Fruit fly (Drosophila melanogaster) whole organism, embryonic: ENCODE data around the gene PNKP.

ENCODE experiments used
- Atf3 ChIP-seq: fragments of 200-800 bp; sonication (Bioruptor generic); optimal IDR thresholded peaks from 3 replicates; lab custom pipeline; 2016; ENCODE audit warnings: missing biosample characterization, missing genetic modification characterization
- Bteb2 ChIP-seq: fragments of 200-800 bp; sonication (Bioruptor generic); optimal IDR thresholded peaks from 2 replicates; lab custom pipeline; 2016; ENCODE audit warnings: missing biosample characterization, missing genetic modification characterization
- CG10431 ChIP-seq: fragments of 200-800 bp; sonication (Bioruptor generic); optimal IDR thresholded peaks from 3 replicates; lab custom pipeline; 2018; ENCODE audit warnings: missing biosample characterization, mild to moderate bottlenecking, missing genetic modification characterization
- CG11247 ChIP-seq: fragments of 200-800 bp; sonication (Bioruptor generic); IDR thresholded peaks from 2 replicates; pipeline ENCODE4 v1.3.6; 2022; ENCODE audit warnings: missing biosample characterization, missing genetic modification characterization
- CG12659 ChIP-seq: fragments of 200-800 bp; sonication (Bioruptor generic); optimal IDR thresholded peaks from 3 replicates; lab custom pipeline; 2017; ENCODE audit warnings: mild to moderate bottlenecking, missing biosample characterization, missing genetic modification reagents, missing genetic modification characterization
- CG14050 ChIP-seq: fragments of 200-800 bp; sonication (Bioruptor generic); IDR thresholded peaks from 3 replicates; pipeline ENCODE4 v1.3.6; 2022; ENCODE audit warnings: missing biosample characterization, missing genetic modification characterization
- CG1602 ChIP-seq: fragments of 200-800 bp; sonication (Bioruptor generic); optimal IDR thresholded peaks from 3 replicates; lab custom pipeline; 2016; ENCODE audit warnings: missing biosample characterization, missing genetic modification characterization
- CG1792 ChIP-seq: fragments of 200-800 bp; sonication (Bioruptor generic); optimal IDR thresholded peaks from 2 replicates; lab custom pipeline; 2016; ENCODE audit warnings: missing biosample characterization, missing genetic modification characterization
- CG2120 ChIP-seq: fragments of 200-800 bp; sonication (Bioruptor generic); optimal IDR thresholded peaks from 3 replicates; lab custom pipeline; 2016; ENCODE audit warnings: missing biosample characterization, missing genetic modification characterization
- CG2678 ChIP-seq: fragments of 200-800 bp; sonication (Bioruptor generic); optimal IDR thresholded peaks from 3 replicates; lab custom pipeline; 2019; ENCODE audit warnings: missing biosample characterization, mild to moderate bottlenecking, missing genetic modification characterization, moderate library complexity
- CG3065 ChIP-seq: fragments of 200-800 bp; sonication (Bioruptor generic); optimal IDR thresholded peaks from 2 replicates; lab custom pipeline; 2016; ENCODE audit warnings: missing biosample characterization, missing genetic modification characterization
- CG31224 ChIP-seq: fragments of 200-800 bp; sonication (Bioruptor generic); IDR thresholded peaks from 2 replicates; pipeline ENCODE4 v1.3.6; 2022; ENCODE audit warnings: missing biosample characterization, missing genetic modification characterization
- CG34422 ChIP-seq: fragments of 200-800 bp; sonication (Bioruptor generic); IDR thresholded peaks from 3 replicates; pipeline ENCODE4 v1.3.6; 2022; ENCODE audit warnings: missing biosample characterization, missing genetic modification characterization
- CG7357 ChIP-seq: fragments of 200-800 bp; sonication (Bioruptor generic); IDR thresholded peaks from 3 replicates; pipeline ENCODE4 v1.3.6; 2022; ENCODE audit warnings: missing biosample characterization, missing genetic modification characterization
- CG7839 ChIP-seq: fragments of 200-800 bp; sonication (Bioruptor generic); optimal IDR thresholded peaks from 3 replicates; lab custom pipeline; 2018; ENCODE audit warnings: missing biosample characterization, mild to moderate bottlenecking, missing genetic modification characterization, moderate library complexity
- CG8290 ChIP-seq, 3 experiments: fragments of 200-800 bp; sonication (Bioruptor generic); optimal IDR thresholded peaks; 2 replicates each; lab custom pipeline; 2016 to 2019; ENCODE audit warnings: missing biosample characterization in 3 of 3, missing genetic modification characterization in 3 of 3, mild to moderate bottlenecking in 2 of 3, moderate library complexity in 1 of 3
- CG8359 ChIP-seq: fragments of 200-800 bp; sonication (Bioruptor generic); optimal IDR thresholded peaks from 2 replicates; lab custom pipeline; 2017; ENCODE audit warnings: missing biosample characterization, mild to moderate bottlenecking, missing genetic modification characterization, borderline replicate concordance
- CG8944 ChIP-seq: fragments of 200-800 bp; sonication (Bioruptor generic); optimal IDR thresholded peaks from 3 replicates; lab custom pipeline; 2016; ENCODE audit warnings: missing biosample characterization, missing genetic modification characterization
- Dll ChIP-seq: fragments of 200-800 bp; sonication (Bioruptor generic); IDR thresholded peaks from 4 replicates; pipeline ENCODE4 v1.3.6; 2022; ENCODE audit warnings: missing biosample characterization, missing genetic modification characterization; ENCODE audit not compliant: partially characterized antibody
- Gsc ChIP-seq: fragments of 200-800 bp; sonication (Bioruptor generic); IDR thresholded peaks from 2 replicates; pipeline ENCODE4 v1.3.6; 2022; ENCODE audit warnings: missing biosample characterization, missing genetic modification characterization
- Hmr ChIP-seq: fragments of 200-800 bp; sonication (Bioruptor generic); optimal IDR thresholded peaks from 3 replicates; lab custom pipeline; 2017; ENCODE audit warnings: mild to moderate bottlenecking, missing biosample characterization, missing genetic modification reagents, missing genetic modification characterization
- Hr3 ChIP-seq: fragments of 200-800 bp; sonication (Bioruptor generic); optimal IDR thresholded peaks from 3 replicates; lab custom pipeline; 2016; ENCODE audit warnings: missing biosample characterization, missing genetic modification characterization
- NK7.1 ChIP-seq: fragments of 200-800 bp; sonication (Bioruptor generic); optimal IDR thresholded peaks from 3 replicates; lab custom pipeline; 2016; ENCODE audit warnings: missing biosample characterization, missing genetic modification characterization
- Oli ChIP-seq: fragments of 200-800 bp; sonication (Bioruptor generic); optimal IDR thresholded peaks from 2 replicates; lab custom pipeline; 2018; ENCODE audit warnings: missing biosample characterization, mild to moderate bottlenecking, missing genetic modification characterization, moderate library complexity
- Ssrp ChIP-seq: fragments of 200-800 bp; sonication (Bioruptor generic); optimal IDR thresholded peaks from 2 replicates; lab custom pipeline; 2018; ENCODE audit warnings: missing biosample characterization, mild to moderate bottlenecking, missing genetic modification characterization, moderate library complexity
- Tbp ChIP-seq: fragments of >200 bp; optimal IDR thresholded peaks from 2 replicates; lab custom pipeline; 2018; ENCODE audit warnings: missing biosample characterization, missing genetic modification characterization
- bsh ChIP-seq, 2 experiments: fragments of 200-800 bp; sonication (Bioruptor generic); optimal IDR thresholded peaks; 2 replicates each; lab custom pipeline; 2017 to 2018; ENCODE audit warnings: mild to moderate bottlenecking in 2 of 2, missing biosample characterization in 2 of 2, missing genetic modification characterization in 2 of 2, moderate library complexity in 1 of 2
- cg ChIP-seq: fragments of 200-800 bp; sonication (Bioruptor generic); optimal IDR thresholded peaks from 3 replicates; lab custom pipeline; 2019; ENCODE audit warnings: missing biosample characterization, mild to moderate bottlenecking, missing genetic modification characterization, moderate library complexity
- ewg ChIP-seq: fragments of 200-800 bp; sonication (Bioruptor generic); optimal IDR thresholded peaks from 3 replicates; lab custom pipeline; 2017; ENCODE audit warnings: mild to moderate bottlenecking, missing biosample characterization, missing genetic modification reagents, missing genetic modification characterization
- eyg ChIP-seq: fragments of 200-800 bp; sonication (Bioruptor generic); optimal IDR thresholded peaks from 3 replicates; lab custom pipeline; 2016; ENCODE audit warnings: missing biosample characterization, missing genetic modification characterization
- fru ChIP-seq: fragments of >200 bp; optimal IDR thresholded peaks from 2 replicates; lab custom pipeline; 2017
- gcm2 ChIP-seq: fragments of 200-800 bp; sonication (Bioruptor generic); optimal IDR thresholded peaks from 2 replicates; lab custom pipeline; 2016; ENCODE audit warnings: missing biosample characterization, missing genetic modification characterization
- ham ChIP-seq: fragments of 200-800 bp; sonication (Bioruptor generic); IDR thresholded peaks from 2 replicates; pipeline ENCODE4 v1.3.6; 2022; ENCODE audit warnings: missing biosample characterization, missing genetic modification characterization
- hth ChIP-seq: fragments of >200 bp; optimal IDR thresholded peaks from 2 replicates; lab custom pipeline; 2017; ENCODE audit warnings: inconsistent platforms
- jing ChIP-seq: fragments of 200-800 bp; sonication (Bioruptor generic); optimal IDR thresholded peaks from 2 replicates; lab custom pipeline; 2018; ENCODE audit warnings: missing biosample characterization, mild to moderate bottlenecking, missing genetic modification characterization
- kah ChIP-seq: fragments of 200-800 bp; sonication (Bioruptor generic); optimal IDR thresholded peaks from 2 replicates; lab custom pipeline; 2018; ENCODE audit warnings: missing biosample characterization, mild to moderate bottlenecking, missing genetic modification characterization
- ken ChIP-seq: fragments of 200-800 bp; sonication (Bioruptor generic); IDR thresholded peaks from 3 replicates; pipeline ENCODE4 v1.3.6; 2022; ENCODE audit warnings: missing biosample characterization, missing genetic modification characterization
- kni ChIP-seq: fragments of 200-800 bp; sonication (Bioruptor generic); optimal IDR thresholded peaks from 3 replicates; lab custom pipeline; 2017; ENCODE audit warnings: mild to moderate bottlenecking, missing biosample characterization, missing genetic modification reagents, missing genetic modification characterization
- onecut ChIP-seq: fragments of 200-800 bp; sonication (Bioruptor generic); IDR thresholded peaks from 2 replicates; pipeline ENCODE4 v1.3.6; 2022; ENCODE audit warnings: missing biosample characterization, missing genetic modification characterization
- shn ChIP-seq: fragments of 200-800 bp; sonication (Bioruptor generic); optimal IDR thresholded peaks from 3 replicates; lab custom pipeline; 2016; ENCODE audit warnings: missing biosample characterization, missing genetic modification characterization
- trem ChIP-seq: fragments of 200-800 bp; optimal IDR thresholded peaks from 3 replicates; lab custom pipeline; 2019; ENCODE audit warnings: missing biosample characterization, mild to moderate bottlenecking, missing genetic modification characterization, moderate library complexity
- zf30C ChIP-seq: fragments of 200-800 bp; sonication (Bioruptor generic); optimal IDR thresholded peaks from 3 replicates; lab custom pipeline; 2018; ENCODE audit warnings: missing biosample characterization, mild to moderate bottlenecking, missing genetic modification characterization

Gene PNKP

DNA sequence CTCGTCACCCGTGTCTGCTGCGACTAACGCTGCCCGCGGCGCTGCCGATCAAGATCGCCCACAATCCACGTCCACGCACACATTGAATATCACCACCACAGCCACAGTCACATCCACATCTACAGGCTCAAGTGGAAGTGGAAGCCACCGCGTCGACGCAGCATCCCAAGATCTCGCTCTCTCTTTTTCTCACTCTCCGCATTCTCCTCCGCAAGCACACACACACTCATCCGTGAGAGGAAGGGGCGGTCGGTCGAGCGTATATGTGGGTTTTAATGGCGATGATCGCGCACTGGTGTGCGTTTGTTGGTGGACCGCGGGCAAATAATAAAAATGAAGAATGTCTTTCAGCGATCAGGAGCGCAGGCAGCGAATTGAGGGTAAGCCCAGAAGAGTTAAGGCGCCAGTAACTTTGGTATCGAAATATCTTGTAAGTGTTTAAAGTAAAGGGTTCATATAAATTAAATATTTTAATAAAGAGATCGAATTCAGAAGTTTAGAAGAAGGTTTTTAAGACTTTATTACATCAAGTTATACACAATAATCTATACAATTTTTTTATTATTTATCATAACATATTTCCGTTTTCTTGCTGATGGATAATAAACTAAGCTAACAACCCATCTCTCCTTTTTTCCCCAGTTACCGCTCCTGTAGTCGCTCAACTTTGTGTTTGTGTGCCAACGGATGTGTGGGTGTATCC, 9.4 kb downstream of the PNKP start, which contains the start of gene Poxm (continued):
- peak; percentile 86 for TF ChIP-seq Gsc
- TF ChIP-seq CG14050 (GFP tag; lab: Robert Waterston, UW) = peak; percentile 69
- peak; percentile 92 for TF ChIP-seq CG12659 (GFP tag; lab: Kevin White, UChicago)
- TF ChIP-seq jing (GFP tag; lab: Kevin White, UChicago) = peak; percentile 58
- peak; percentile 8 for TF ChIP-seq shn
- TF ChIP-seq CG1792 = peak; percentile 18
- peak; percentile 99 for TF ChIP-seq cg
- peak; percentile 74 for TF ChIP-seq onecut (GFP tag; lab: Robert Waterston, UW)
- peak; percentile 87 for TF ChIP-seq trem (tag; lab: Kevin White, UChicago)
- peak; percentile 54; the same call in 2 of the 3 replicates for TF ChIP-seq ken (GFP tag; lab: Robert Waterston, UW)
- TF ChIP-seq kni (GFP tag; lab: Kevin White, UChicago) = peak; percentile 52
- TF ChIP-seq kah (GFP tag; lab: Kevin White, UChicago) = peak; percentile 77
- TF ChIP-seq Ssrp (tag; lab: Kevin White, UChicago) = peak; percentile 96
- TF ChIP-seq CG2120 (GFP tag; lab: Kevin White, UChicago) = peak; percentile 71
- TF ChIP-seq CG10431 (GFP tag; lab: Kevin White, UChicago) = peak; percentile 73
- no peak for TF ChIP-seq fru (lab: Kevin White, UChicago)
- TF ChIP-seq CG3065 (GFP tag; lab: Kevin White, UChicago) = peak; percentile 69
- TF ChIP-seq gcm2 (GFP tag; lab: Kevin White, UChicago) = peak; percentile 61
- peak; percentile 82 for TF ChIP-seq Hmr (GFP tag; lab: Kevin White, UChicago)
- TF ChIP-seq bsh (GFP tag; optimal IDR thresholded peaks at IDR 0.05; lab: Kevin White, UChicago) = peak; percentile 91 to 93
- TF ChIP-seq CG7839 (tag; lab: Kevin White, UChicago) = peak; percentile 97
- TF ChIP-seq zf30C (GFP tag; lab: Kevin White, UChicago) = no peak
- TF ChIP-seq CG8290 (GFP tag; optimal IDR thresholded peaks at IDR 0.05; lab: Kevin White, UChicago) = peak; percentile 78
- peak in 1 of 2 experiments; percentile 83 for TF ChIP-seq CG8290 (tag; optimal IDR thresholded peaks at IDR 0.05; lab: Kevin White, UChicago)
- TF ChIP-seq CG2678 (tag; lab: Kevin White, UChicago) = peak; percentile 96
- peak; percentile 92 for TF ChIP-seq CG1602 (GFP tag; lab: Kevin White, UChicago)
- TF ChIP-seq CG8944 (GFP tag; lab: Kevin White, UChicago) = peak; percentile 40
- TF ChIP-seq Oli = peak; percentile 95
- peak; percentile 86 for TF ChIP-seq ewg (GFP tag; lab: Kevin White, UChicago)
- TF ChIP-seq CG31224 = peak; percentile 79
- TF ChIP-seq NK7.1 (GFP tag; lab: Kevin White, UChicago) = no peak
- peak; percentile 89 for TF ChIP-seq CG34422 (GFP tag; lab: Robert Waterston, UW)
- peak; percentile 19 for TF ChIP-seq Bteb2 (GFP tag; lab: Kevin White, UChicago)
- TF ChIP-seq CG11247 (GFP tag; lab: Robert Waterston, UW) = peak; percentile 63
- TF ChIP-seq Atf3 (GFP tag; lab: Kevin White, UChicago) = peak; percentile 27
- TF ChIP-seq ham = 0 out of 2 replicates have a peak, but pooled peaks have one; percentile 30
- peak; percentile 46 for TF ChIP-seq hth (lab: Kevin White, UChicago)
- TF ChIP-seq Hr3 (GFP tag; lab: Kevin White, UChicago) = peak; percentile 94
- TF ChIP-seq CG7357 = peak; percentile 87
- TF ChIP-seq eyg (GFP tag; lab: Kevin White, UChicago) = peak; percentile 14
- peak; percentile 84 for TF ChIP-seq CG8359
- no peak for TF ChIP-seq Dll
- no peak for TF ChIP-seq Tbp (GFP tag; lab: Kevin White, UChicago)
